Worm (Caenorhabditis elegans): ENCODE data around the gene rec-8.

ce11 chrIV:13347232-13347715, 5.7 kb downstream of the rec-8 start, which contains the start of gene W02A2.9:
- TF ChIP-seq sem-2 (GFP tag; optimal IDR thresholded peaks at IDR 0.05) (no peak), ces-1 (GFP tag; optimal IDR thresholded peaks at IDR 0.05) (no peak)
